Worm (Caenorhabditis elegans) whole organism, mixed stage, embryonic: ENCODE results near the gene H35N09.1.

Experiments
- cnd-1 ChIP-seq: fragments of 200-800 bp; sonication (Bioruptor generic); optimal IDR thresholded peaks from 2 replicates; lab custom pipeline; 2018; ENCODE audit warnings: mild to moderate bottlenecking, missing genetic modification characterization, missing compliant biosample characterization
- drap-1 ChIP-seq: fragments of 200-800 bp; sonication (Bioruptor generic); optimal IDR thresholded peaks from 3 replicates; lab custom pipeline; 2018; ENCODE audit warnings: mild to moderate bottlenecking, missing genetic modification characterization, missing compliant biosample characterization
- elt-1 ChIP-seq: sonication (generic microtip); optimal IDR thresholded peaks from 2 replicates; lab custom pipeline; 2017; ENCODE audit warnings: missing genetic modification characterization, mild to moderate bottlenecking, missing compliant biosample characterization, antibody characterized with exemption, moderate library complexity, borderline replicate concordance; ENCODE audit not compliant: insufficient read depth
- flh-1 ChIP-seq: fragments of 200-800 bp; sonication (Bioruptor generic); optimal IDR thresholded peaks from 2 replicates; lab custom pipeline; 2018; ENCODE audit warnings: mild to moderate bottlenecking, missing genetic modification characterization, moderate library complexity, missing compliant biosample characterization
- lsy-2 ChIP-seq: fragments of 150-350 bp; optimal IDR thresholded peaks from 2 replicates; lab custom pipeline; 2014; ENCODE audit warnings: missing biosample characterization, missing genetic modification characterization
- nhr-12 ChIP-seq: fragments of 150-350 bp; optimal IDR thresholded peaks from 2 replicates; lab custom pipeline; 2014; ENCODE audit warnings: missing biosample characterization, missing genetic modification characterization
- nhr-2 ChIP-seq: fragments of 150-350 bp; optimal IDR thresholded peaks from 2 replicates; lab custom pipeline; 2014; ENCODE audit warnings: missing biosample characterization, missing genetic modification characterization
- pha-4 ChIP-seq: fragments of 150-350 bp; optimal IDR thresholded peaks from 2 replicates; lab custom pipeline; 2018; ENCODE audit warnings: missing biosample characterization, missing genetic modification reagents, missing genetic modification characterization
- unc-62 ChIP-seq: fragments of 150-350 bp; optimal IDR thresholded peaks from 2 replicates; lab custom pipeline; 2014; ENCODE audit warnings: missing biosample characterization, missing genetic modification reagents, missing genetic modification characterization

ce11 chrX:8608756-8609155, 3.6 kb downstream of the H35N09.1 start:
- TF ChIP-seq nhr-2 (tag; lab: Kevin White, UChicago) (no peak), elt-1 (tag; lab: Kevin White, UChicago) (no peak), cnd-1 (no peak), nhr-12 (tag; lab: Kevin White, UChicago) (no peak), pha-4 (no peak), unc-62 (GFP tag; lab: Kevin White, UChicago) (no peak), drap-1 (GFP tag; lab: Kevin White, UChicago) (no peak), lsy-2 (tag; lab: Kevin White, UChicago) (no peak), flh-1 (GFP tag; lab: Kevin White, UChicago) (no peak)
